Worm (Caenorhabditis elegans): ENCODE measurements around the gene F47D12.9.
"Not testable (repeated sequence)": the region's sequence is repeated elsewhere in the genome, so short reads cannot be mapped to it uniquely, and the experiment has no call there.

- TF ChIP-seq mxl-1 (tag; optimal IDR thresholded peaks at IDR 0.05); nhr-90 (tag; optimal IDR thresholded peaks at IDR 0.05); ets-4 (GFP tag; optimal IDR thresholded peaks at IDR 0.05); ama-1 (optimal IDR thresholded peaks at IDR 0.05); ama-1 (GFP tag; optimal IDR thresholded peaks at IDR 0.05); lin-26 (GFP tag; IDR thresholded peaks at IDR 0.05); madf-10 (tag; optimal IDR thresholded peaks at IDR 0.05); F39B2.1 (GFP tag; IDR thresholded peaks at IDR 0.05); him-1 (tag; optimal IDR thresholded peaks at IDR 0.05); pha-4 (tag; optimal IDR thresholded peaks at IDR 0.05); ztf-26 (tag; optimal IDR thresholded peaks at IDR 0.05); Y56A3A.18 (GFP tag; IDR thresholded peaks at IDR 0.05); snpc-1.1 (tag; optimal IDR thresholded peaks at IDR 0.05; ENCODE audit: insufficient read depth); sea-2 (GFP tag; IDR thresholded peaks at IDR 0.05); xnd-1 (tag; optimal IDR thresholded peaks at IDR 0.05): not testable (repeated sequence)
Measured at ce11 chrIII:6337730-6338129, 34.5 kb upstream of the F47D12.9 start.
